Fruit fly (Drosophila melanogaster): ENCODE measurements around the gene CG7368.

CG7368 gene

DNA sequence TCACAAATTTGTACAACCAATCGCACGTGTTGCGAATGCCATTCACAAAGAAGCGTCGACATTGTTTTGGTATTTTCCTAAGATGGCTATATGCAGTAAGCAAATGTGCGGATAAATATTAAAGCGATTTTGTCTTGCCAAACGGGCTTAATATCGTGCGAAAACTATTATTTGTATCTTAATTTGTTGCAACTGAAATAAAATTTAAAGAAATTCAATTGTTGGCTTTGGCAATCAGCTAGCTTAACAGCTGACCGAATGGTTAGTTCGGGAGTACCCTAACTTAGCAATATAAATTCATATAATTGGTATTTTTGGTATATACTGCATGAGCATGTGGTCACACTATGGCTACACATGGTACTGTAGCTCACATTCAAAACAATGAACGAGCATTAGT, 51.4 kb downstream of the CG7368 start, which contains the start of the genes RIOK1 and Polr3H (continued):
- TF ChIP-seq gem (tag; optimal IDR thresholded peaks at IDR 0.05) = no peak
- TF ChIP-seq bigmax (GFP tag; optimal IDR thresholded peaks at IDR 0.05) = peak; percentile 1
- no peak; the same call in 1 of the 2 replicates for TF ChIP-seq Rx (GFP tag; IDR thresholded peaks at IDR 0.05)
- no peak for TF ChIP-seq Mrtf (GFP tag; IDR thresholded peaks at IDR 0.05)
- peak; percentile 25 for TF ChIP-seq CG3065 (GFP tag; optimal IDR thresholded peaks at IDR 0.05)
- TF ChIP-seq dpn (GFP tag; optimal IDR thresholded peaks at IDR 0.05) = peak; percentile 80 to 83
- TF ChIP-seq fu2 (GFP tag; optimal IDR thresholded peaks at IDR 0.05) = peak; percentile 66
- no peak for TF ChIP-seq sim (GFP tag; IDR thresholded peaks at IDR 0.05)
- TF ChIP-seq stwl (tag; optimal IDR thresholded peaks at IDR 0.05) = peak; percentile 80
- TF ChIP-seq HmgZ (tag; optimal IDR thresholded peaks at IDR 0.05) = peak; percentile 74
- peak; percentile 36 for TF ChIP-seq Six4 (GFP tag; optimal IDR thresholded peaks at IDR 0.05)
- no peak for TF ChIP-seq exex (tag; optimal IDR thresholded peaks at IDR 0.05)
- peak; percentile 98 for TF ChIP-seq dm (GFP tag; optimal IDR thresholded peaks at IDR 0.05)
- no peak for TF ChIP-seq CG31441 (GFP tag; IDR thresholded peaks at IDR 0.05)
- no peak for TF ChIP-seq CG6854 (GFP tag; optimal IDR thresholded peaks at IDR 0.05)
- peak; percentile 80 for TF ChIP-seq HLH54F (GFP tag; optimal IDR thresholded peaks at IDR 0.05)
- no peak for TF ChIP-seq dan (GFP tag; IDR thresholded peaks at IDR 0.05)
- TF ChIP-seq unpg (GFP tag; optimal IDR thresholded peaks at IDR 0.05) = no peak
- TF ChIP-seq HLHmδ (GFP tag; optimal IDR thresholded peaks at IDR 0.05) = no peak
- TF ChIP-seq bowl (GFP tag; IDR thresholded peaks at IDR 0.05) = no peak
- TF ChIP-seq tll (GFP tag; optimal IDR thresholded peaks at IDR 0.05) = no peak
- TF ChIP-seq HLH3B (GFP tag; IDR thresholded peaks at IDR 0.05) = peak; percentile 49; the same call in 1 of the 2 replicates
- no peak for TF ChIP-seq pan (optimal IDR thresholded peaks at IDR 0.05)
- TF ChIP-seq pan (GFP tag; optimal IDR thresholded peaks at IDR 0.05 in 1 of 2, IDR thresholded peaks at IDR 0.05 in 1 of 2) = peak in 1 of 2 experiments; percentile 68
- TF ChIP-seq BEAF-32 (GFP tag; optimal IDR thresholded peaks at IDR 0.05) = peak; percentile 50
- TF ChIP-seq Ssrp (tag; optimal IDR thresholded peaks at IDR 0.05) = peak; percentile 43
- peak; percentile 48 for TF ChIP-seq CG17802 (tag; optimal IDR thresholded peaks at IDR 0.05)
- no peak for TF ChIP-seq Lpt (GFP tag; optimal IDR thresholded peaks at IDR 0.05)
- peak; percentile 58 for TF ChIP-seq CG6689 (GFP tag; IDR thresholded peaks at IDR 0.05)
- peak; percentile 11 for TF ChIP-seq da (GFP tag; optimal IDR thresholded peaks at IDR 0.05)
- TF ChIP-seq otp (GFP tag; IDR thresholded peaks at IDR 0.05) = no peak
- TF ChIP-seq GATAe (GFP tag; conservative IDR thresholded peaks at IDR 0.05) = no peak
- peak; percentile 28; the same call in 1 of the 2 replicates for TF ChIP-seq sob (GFP tag; IDR thresholded peaks at IDR 0.05)
- no peak for TF ChIP-seq CG6813 (GFP tag; optimal IDR thresholded peaks at IDR 0.05)
- peak; percentile 68 for TF ChIP-seq CG17328 (GFP tag; IDR thresholded peaks at IDR 0.05)
- peak; percentile 49 for TF ChIP-seq Bdp1 (GFP tag; optimal IDR thresholded peaks at IDR 0.05)
- TF ChIP-seq Drgx (GFP tag; IDR thresholded peaks at IDR 0.05) = peak; percentile 46; the same call in 1 of the 2 replicates
- no peak for TF ChIP-seq D19B (GFP tag; optimal IDR thresholded peaks at IDR 0.05)
- peak; percentile 41; the same call in 1 of the 2 replicates for TF ChIP-seq Adf1 (GFP tag; IDR thresholded peaks at IDR 0.05)
- peak; percentile 76 for TF ChIP-seq CG9609 (GFP tag; optimal IDR thresholded peaks at IDR 0.05)
- TF ChIP-seq gt (GFP tag; IDR thresholded peaks at IDR 0.05) = no peak
- peak; percentile 85 for TF ChIP-seq Hsf (GFP tag; optimal IDR thresholded peaks at IDR 0.05)
- no peak for TF ChIP-seq CG11504 (tag; optimal IDR thresholded peaks at IDR 0.05)
- TF ChIP-seq PHDP (tag; optimal IDR thresholded peaks at IDR 0.05) = no peak
- TF ChIP-seq cato (GFP tag; optimal IDR thresholded peaks at IDR 0.05; ENCODE audit: borderline replicate concordance) = peak; percentile 41
- 0 out of 2 replicates have a peak, but pooled peaks have one; percentile 40 for TF ChIP-seq ssp (GFP tag; IDR thresholded peaks at IDR 0.05)
- TF ChIP-seq CG4328 (GFP tag; optimal IDR thresholded peaks at IDR 0.05) = no peak
- peak; percentile 38 for TF ChIP-seq jumu (GFP tag; optimal IDR thresholded peaks at IDR 0.05)
- TF ChIP-seq CG30020 (tag; optimal IDR thresholded peaks at IDR 0.05) = no peak
- TF ChIP-seq vnd (GFP tag; IDR thresholded peaks at IDR 0.05; ENCODE audit: partially characterized antibody) = no peak
- TF ChIP-seq Chrac-16 (GFP tag; optimal IDR thresholded peaks at IDR 0.05) = peak; percentile 75
- peak; percentile 60 for TF ChIP-seq CG3995 (GFP tag; optimal IDR thresholded peaks at IDR 0.05)

Measured in whole organism, embryonic.